Worm (Caenorhabditis elegans) whole organism, young adult: ENCODE data around the gene C26B2.2.

Source experiments
- F57C9.4 ChIP-seq: sonication (generic microtip); optimal IDR thresholded peaks from 2 replicates; lab custom pipeline; 2017; ENCODE audit warnings: mild to moderate bottlenecking, missing genetic modification characterization, missing compliant biosample characterization
- akir-1 ChIP-seq: fragments of 200-800 bp; sonication (Bioruptor generic); optimal IDR thresholded peaks from 2 replicates; lab custom pipeline; 2018; ENCODE audit warnings: mild to moderate bottlenecking, missing genetic modification characterization, moderate library complexity, missing compliant biosample characterization
- ama-1 ChIP-seq, 3 experiments: fragments of 150-350 bp in 1 of 3; sonication (generic microtip) in 2 of 3; optimal IDR thresholded peaks; 2 replicates each; lab custom pipeline; 2014 to 2018; ENCODE audit warnings: missing biosample characterization in 2 of 3, missing genetic modification characterization in 2 of 3, missing genetic modification reagents in 2 of 3
- aptf-2 ChIP-seq: fragments of 200-800 bp; sonication (Bioruptor generic); conservative IDR thresholded peaks from 2 replicates; pipeline ENCODE4 v1.3.6; 2022; ENCODE audit warnings: missing genetic modification reagents, missing genetic modification characterization, missing compliant biosample characterization

DNA sequence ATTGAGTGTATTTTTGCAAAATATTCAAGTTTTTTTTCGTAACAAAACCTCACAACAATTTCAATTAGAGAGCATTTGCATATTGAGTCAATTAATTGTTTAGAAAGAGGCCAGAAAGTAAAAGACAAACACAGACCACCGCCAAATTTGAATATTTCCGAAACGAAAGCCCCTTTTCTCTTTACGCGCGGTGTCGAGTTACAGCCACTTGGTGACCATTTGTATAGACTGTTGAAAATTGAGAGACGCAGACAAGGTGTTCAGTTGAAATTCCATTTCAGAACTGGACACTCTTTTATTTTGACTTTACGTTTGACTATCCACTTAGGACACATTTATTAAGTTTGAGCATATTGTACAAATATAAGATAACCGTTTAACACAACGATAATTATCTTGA lies 26.2 kb upstream of the C26B2.2 start:
- TF ChIP-seq aptf-2 (GFP tag; lab: Robert Waterston, UW) (no peak), F57C9.4 (tag; lab: Kevin White, UChicago) (no peak), ama-1 (optimal IDR thresholded peaks at IDR 0.05; lab: Kevin White, UChicago) (no peak), ama-1 (GFP tag; optimal IDR thresholded peaks at IDR 0.05; lab: Kevin White, UChicago) (no peak), akir-1 (GFP tag; lab: Kevin White, UChicago) (no peak)
